Worm (Caenorhabditis elegans) whole organism, L2 larva: ENCODE measurements around the gene wdr-60.

Experiments
- aly-2 ChIP-seq: fragments of 150-350 bp; optimal IDR thresholded peaks from 2 replicates; lab custom pipeline; 2014; ENCODE audit warnings: missing biosample characterization, missing genetic modification characterization
- egl-27 ChIP-seq: sonication (generic microtip); optimal IDR thresholded peaks from 3 replicates; lab custom pipeline; 2017; ENCODE audit warnings: missing biosample characterization, missing genetic modification reagents, missing genetic modification characterization
- elt-3 ChIP-seq: sonication (generic microtip); optimal IDR thresholded peaks from 2 replicates; lab custom pipeline; 2017; ENCODE audit warnings: missing biosample characterization, missing genetic modification characterization
- lin-13 ChIP-seq: fragments of 150-350 bp; optimal IDR thresholded peaks from 2 replicates; lab custom pipeline; 2014; ENCODE audit warnings: missing biosample characterization, missing genetic modification reagents, missing genetic modification characterization
- nhr-77 ChIP-seq: fragments of 150-350 bp; optimal IDR thresholded peaks from 2 replicates; lab custom pipeline; 2014; ENCODE audit warnings: missing biosample characterization, missing genetic modification characterization

DNA sequence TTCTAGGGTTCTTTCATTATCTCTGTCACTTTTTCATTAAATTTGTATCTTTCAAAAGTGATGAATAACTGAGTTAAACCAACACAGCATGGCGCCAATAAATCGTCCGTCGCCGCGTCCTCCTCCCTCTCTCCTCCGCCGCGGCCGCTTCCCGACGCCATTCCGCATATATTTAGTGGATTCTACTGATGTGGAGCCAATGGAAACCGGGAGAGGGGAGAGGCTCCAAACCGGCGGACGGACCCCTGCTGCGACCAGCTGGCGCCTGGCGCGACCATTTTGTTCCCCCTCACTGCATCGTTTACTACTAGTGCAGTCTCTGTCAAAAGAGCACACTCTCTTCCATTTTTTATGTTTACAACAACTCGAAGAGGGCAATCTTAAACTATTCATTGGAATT is 35.8 kb upstream of the wdr-60 start:
- TF ChIP-seq elt-3 (tag; lab: Kevin White, UChicago) = no peak
- no peak for TF ChIP-seq lin-13 (GFP tag; lab: Kevin White, UChicago)
- TF ChIP-seq nhr-77 (tag; lab: Kevin White, UChicago) = no peak
- no peak for TF ChIP-seq egl-27 (tag; lab: Kevin White, UChicago)
- no peak for TF ChIP-seq aly-2 (tag; lab: Kevin White, UChicago)
